Fruit fly (Drosophila melanogaster) whole organism, embryonic: ENCODE measurements around the gene CG9270.

Experiments
- Abd-B ChIP-seq: fragments of 200-800 bp; sonication (Bioruptor generic); optimal IDR thresholded peaks from 2 replicates; lab custom pipeline; 2018; ENCODE audit warnings: missing biosample characterization, mild to moderate bottlenecking, missing genetic modification characterization, moderate library complexity
- Atf3 ChIP-seq: fragments of 200-800 bp; sonication (Bioruptor generic); optimal IDR thresholded peaks from 3 replicates; lab custom pipeline; 2016; ENCODE audit warnings: missing biosample characterization, missing genetic modification characterization
- Atf6 ChIP-seq: fragments of 200-800 bp; sonication (Bioruptor generic); IDR thresholded peaks from 2 replicates; pipeline ENCODE4 v1.3.6; 2022; ENCODE audit warnings: missing biosample characterization, missing genetic modification characterization
- CG10147 ChIP-seq: fragments of 200-800 bp; sonication (Bioruptor generic); optimal IDR thresholded peaks from 2 replicates; lab custom pipeline; 2019; ENCODE audit warnings: missing biosample characterization, mild to moderate bottlenecking, missing genetic modification characterization, moderate library complexity
- CG10274 ChIP-seq: fragments of 200-800 bp; sonication (Bioruptor generic); optimal IDR thresholded peaks from 3 replicates; lab custom pipeline; 2017; ENCODE audit warnings: missing biosample characterization, mild to moderate bottlenecking, missing genetic modification characterization
- CG10543 ChIP-seq: fragments of 200-800 bp; sonication (Bioruptor generic); optimal IDR thresholded peaks from 3 replicates; lab custom pipeline; 2017; ENCODE audit warnings: missing biosample characterization, mild to moderate bottlenecking, missing genetic modification characterization, moderate library complexity
- CG10565 ChIP-seq: fragments of 200-800 bp; sonication (Bioruptor generic); optimal IDR thresholded peaks from 3 replicates; lab custom pipeline; 2016; ENCODE audit warnings: missing biosample characterization, mild to moderate bottlenecking, missing genetic modification characterization
- CG11085 ChIP-seq: fragments of 200-800 bp; sonication (Bioruptor generic); IDR thresholded peaks from 2 replicates; pipeline ENCODE4 v1.3.6; 2022; ENCODE audit warnings: missing biosample characterization, missing genetic modification characterization
- CG11456 ChIP-seq: fragments of 200-800 bp; sonication (Bioruptor generic); IDR thresholded peaks from 3 replicates; pipeline ENCODE4 v1.3.6; 2022; ENCODE audit warnings: missing biosample characterization, missing genetic modification characterization
- CG11723 ChIP-seq: fragments of 200-800 bp; sonication (Bioruptor generic); optimal IDR thresholded peaks from 2 replicates; lab custom pipeline; 2017; ENCODE audit warnings: missing biosample characterization, mild to moderate bottlenecking, missing genetic modification characterization
- CG12219 ChIP-seq: fragments of 200-800 bp; sonication (Bioruptor generic); optimal IDR thresholded peaks from 3 replicates; lab custom pipeline; 2018; ENCODE audit warnings: missing biosample characterization, mild to moderate bottlenecking, missing genetic modification characterization
- CG13624 ChIP-seq: fragments of 200-800 bp; sonication (Bioruptor generic); optimal IDR thresholded peaks from 2 replicates; lab custom pipeline; 2016; ENCODE audit warnings: missing biosample characterization, missing genetic modification characterization
- CG13894 ChIP-seq: fragments of 200-800 bp; sonication (Bioruptor generic); optimal IDR thresholded peaks from 3 replicates; lab custom pipeline; 2018; ENCODE audit warnings: missing biosample characterization, mild to moderate bottlenecking, missing genetic modification characterization, moderate library complexity
- CG14014 ChIP-seq: fragments of 200-800 bp; sonication (Bioruptor generic); IDR thresholded peaks from 2 replicates; pipeline ENCODE4 v1.3.6; 2022; ENCODE audit warnings: missing biosample characterization, missing genetic modification characterization
- CG15269 ChIP-seq: fragments of 200-800 bp; sonication (Bioruptor generic); optimal IDR thresholded peaks from 2 replicates; lab custom pipeline; 2018; ENCODE audit warnings: missing biosample characterization, mild to moderate bottlenecking, missing genetic modification characterization, moderate library complexity
- CG16863 ChIP-seq: fragments of 200-800 bp; sonication (Bioruptor generic); optimal IDR thresholded peaks from 3 replicates; lab custom pipeline; 2016; ENCODE audit warnings: missing biosample characterization, missing genetic modification characterization
- CG18011 ChIP-seq: fragments of 200-800 bp; sonication (Bioruptor generic); optimal IDR thresholded peaks from 2 replicates; lab custom pipeline; 2017; ENCODE audit warnings: missing biosample characterization, missing genetic modification characterization, mild to moderate bottlenecking, moderate library complexity, missing genotype
- CG18262 ChIP-seq: fragments of 200-800 bp; optimal IDR thresholded peaks from 3 replicates; lab custom pipeline; 2019; ENCODE audit warnings: missing biosample characterization, mild to moderate bottlenecking, missing genetic modification characterization, moderate library complexity
- CG18619 ChIP-seq: fragments of 200-800 bp; sonication (Bioruptor generic); optimal IDR thresholded peaks from 3 replicates; lab custom pipeline; 2017; ENCODE audit warnings: missing biosample characterization, mild to moderate bottlenecking, missing genetic modification characterization
- CG4328 ChIP-seq: fragments of 200-800 bp; sonication (Bioruptor generic); optimal IDR thresholded peaks from 3 replicates; lab custom pipeline; 2017; ENCODE audit warnings: missing biosample characterization, missing genetic modification reagents, missing genetic modification characterization
- CG4707 ChIP-seq: fragments of 200-800 bp; sonication (Bioruptor generic); optimal IDR thresholded peaks from 2 replicates; lab custom pipeline; 2018; ENCODE audit warnings: missing biosample characterization, mild to moderate bottlenecking, missing genetic modification characterization, moderate library complexity
- CG5245 ChIP-seq: fragments of 200-800 bp; sonication (Bioruptor generic); optimal IDR thresholded peaks from 3 replicates; lab custom pipeline; 2016; ENCODE audit warnings: missing biosample characterization, missing genetic modification characterization
- CG6765 ChIP-seq: fragments of 200-800 bp; sonication (Bioruptor generic); optimal IDR thresholded peaks from 3 replicates; lab custom pipeline; 2017; ENCODE audit warnings: missing biosample characterization, mild to moderate bottlenecking, missing genetic modification characterization
- CG6791 ChIP-seq: fragments of 200-800 bp; sonication (Bioruptor generic); IDR thresholded peaks from 3 replicates; pipeline ENCODE4 v1.3.6; 2022; ENCODE audit warnings: missing biosample characterization, missing genetic modification characterization; ENCODE audit not compliant: partially characterized antibody
- CG7271 ChIP-seq: fragments of 200-800 bp; sonication (Bioruptor generic); optimal IDR thresholded peaks from 2 replicates; lab custom pipeline; 2018; ENCODE audit warnings: missing biosample characterization, mild to moderate bottlenecking, missing genetic modification characterization, moderate library complexity
- CG7372 ChIP-seq: fragments of 200-800 bp; sonication (Bioruptor generic); IDR thresholded peaks from 2 replicates; pipeline ENCODE4 v1.3.6; 2022; ENCODE audit warnings: missing biosample characterization, missing genetic modification characterization
- CG7928 ChIP-seq: fragments of 200-800 bp; sonication (Bioruptor generic); optimal IDR thresholded peaks from 2 replicates; lab custom pipeline; 2017; ENCODE audit warnings: missing biosample characterization, mild to moderate bottlenecking, missing genetic modification characterization
- CG9215 ChIP-seq: fragments of 200-800 bp; sonication (Bioruptor generic); IDR thresholded peaks from 2 replicates; pipeline ENCODE4 v1.3.6; 2022; ENCODE audit warnings: missing biosample characterization, missing genetic modification characterization
- Dip2 ChIP-seq: fragments of 200-800 bp; sonication (Bioruptor generic); IDR thresholded peaks from 2 replicates; pipeline ENCODE4 v1.3.6; 2022; ENCODE audit warnings: missing biosample characterization, missing genetic modification characterization
- Eip74EF ChIP-seq, 2 experiments: fragments of 200-800 bp in 1 of 2; fragments of >200 bp in 1 of 2; sonication (Bioruptor generic) in 1 of 2; optimal IDR thresholded peaks; 2 replicates each; lab custom pipeline; 2017 to 2019; ENCODE audit warnings: missing biosample characterization in 2 of 2, missing genetic modification characterization in 2 of 2, mild to moderate bottlenecking in 1 of 2, moderate library complexity in 1 of 2
- Ets65A ChIP-seq: fragments of 200-800 bp; sonication (Bioruptor generic); peaks from one replicate; lab custom pipeline; 2016; ENCODE audit warnings: missing biosample characterization, missing genetic modification characterization
- HmgZ ChIP-seq: fragments of 200-800 bp; sonication (Bioruptor generic); optimal IDR thresholded peaks from 2 replicates; lab custom pipeline; 2018; ENCODE audit warnings: missing biosample characterization, mild to moderate bottlenecking, missing genetic modification characterization
- Hr39 ChIP-seq: fragments of >200 bp; optimal IDR thresholded peaks from 2 replicates; lab custom pipeline; 2017
- Lhr ChIP-seq: fragments of 200-800 bp; sonication (Bioruptor generic); optimal IDR thresholded peaks from 3 replicates; lab custom pipeline; 2017; ENCODE audit warnings: mild to moderate bottlenecking, missing biosample characterization, missing genetic modification reagents, missing genetic modification characterization
- NC2β ChIP-seq: fragments of 200-800 bp; sonication (Bioruptor generic); optimal IDR thresholded peaks from 2 replicates; lab custom pipeline; 2016; ENCODE audit warnings: missing biosample characterization, missing genetic modification characterization
- Pdp1 ChIP-seq, 2 experiments: fragments of 200-800 bp; sonication (Bioruptor generic); optimal IDR thresholded peaks; 3 replicates each; lab custom pipeline; 2016; ENCODE audit warnings: missing biosample characterization in 2 of 2, missing genetic modification characterization in 2 of 2, mild to moderate bottlenecking in 1 of 2, moderate library complexity in 1 of 2
- Poxn ChIP-seq: fragments of 200-800 bp; sonication (Bioruptor generic); IDR thresholded peaks from 2 replicates; pipeline ENCODE4 v1.3.6; 2022; ENCODE audit warnings: missing biosample characterization, missing genetic modification characterization
- Taf1 ChIP-seq: fragments of 200-800 bp; sonication (Bioruptor generic); IDR thresholded peaks from 2 replicates; pipeline ENCODE4 v1.3.6; 2022; ENCODE audit warnings: missing biosample characterization, missing genetic modification characterization
- bigmax ChIP-seq: fragments of 200-800 bp; sonication (Bioruptor generic); optimal IDR thresholded peaks from 2 replicates; lab custom pipeline; 2018; ENCODE audit warnings: missing biosample characterization, mild to moderate bottlenecking, missing genetic modification characterization
- cas ChIP-seq: fragments of 200-800 bp; sonication (Bioruptor generic); IDR thresholded peaks from 2 replicates; pipeline ENCODE4 v1.3.6; 2022; ENCODE audit warnings: missing biosample characterization, missing genetic modification characterization
- fd3F ChIP-seq: fragments of 200-800 bp; sonication (Bioruptor generic); optimal IDR thresholded peaks from 2 replicates; lab custom pipeline; 2018; ENCODE audit warnings: missing biosample characterization, mild to moderate bottlenecking, missing genetic modification characterization, moderate library complexity
- hb ChIP-seq: fragments of 200-800 bp; sonication (Bioruptor generic); IDR thresholded peaks from 3 replicates; pipeline ENCODE4 v1.3.6; 2022; ENCODE audit warnings: missing biosample characterization, missing genetic modification characterization; ENCODE audit not compliant: partially characterized antibody
- jigr1 ChIP-seq: fragments of 200-800 bp; sonication (Bioruptor generic); IDR thresholded peaks from 3 replicates; pipeline ENCODE4 v1.3.6; 2022; ENCODE audit warnings: missing biosample characterization, missing genetic modification characterization
- kah ChIP-seq: fragments of 200-800 bp; sonication (Bioruptor generic); optimal IDR thresholded peaks from 2 replicates; lab custom pipeline; 2018; ENCODE audit warnings: missing biosample characterization, mild to moderate bottlenecking, missing genetic modification characterization
- ken ChIP-seq: fragments of 200-800 bp; sonication (Bioruptor generic); IDR thresholded peaks from 3 replicates; pipeline ENCODE4 v1.3.6; 2022; ENCODE audit warnings: missing biosample characterization, missing genetic modification characterization
- lbe ChIP-seq: fragments of 200-800 bp; sonication (Bioruptor generic); optimal IDR thresholded peaks from 2 replicates; lab custom pipeline; 2016; ENCODE audit warnings: missing biosample characterization, mild to moderate bottlenecking, missing genetic modification characterization
- oc ChIP-seq: fragments of 200-800 bp; sonication (Bioruptor generic); optimal IDR thresholded peaks from 2 replicates; lab custom pipeline; 2018; ENCODE audit warnings: missing biosample characterization, mild to moderate bottlenecking, missing genetic modification characterization, moderate library complexity
- org-1 ChIP-seq: fragments of 200-800 bp; sonication (Bioruptor generic); optimal IDR thresholded peaks from 2 replicates; lab custom pipeline; 2017; ENCODE audit warnings: missing biosample characterization, missing genetic modification characterization
- rib ChIP-seq: fragments of 200-800 bp; sonication (Bioruptor generic); IDR thresholded peaks from 2 replicates; pipeline ENCODE4 v1.3.6; 2022; ENCODE audit warnings: missing biosample characterization, missing genetic modification characterization
- sens ChIP-seq: fragments of 200-800 bp; sonication (Bioruptor generic); peaks from one replicate; lab custom pipeline; 2016; ENCODE audit warnings: missing biosample characterization, missing genetic modification characterization

The CG9270 gene

dm6 chr2L:20896681-20897341 is 37.1 kb downstream of the CG9270 start (continued):
- TF ChIP-seq CG13894 (no peak), Dip2 (GFP tag; lab: Robert Waterston, UW) (no peak), Pdp1 (GFP tag; optimal IDR thresholded peaks at IDR 0.05; lab: Kevin White, UChicago) (no peak), CG4328 (GFP tag; lab: Kevin White, UChicago) (peak; percentile 61), cas (GFP tag; lab: Robert Waterston, UW) (no peak), CG11456 (GFP tag; lab: Robert Waterston, UW) (no peak), fd3F (GFP tag; lab: Kevin White, UChicago) (no peak), Eip74EF (GFP tag; optimal IDR thresholded peaks at IDR 0.05; lab: Kevin White, UChicago) (peak in 1 of 2 experiments; percentile 42), lbe (GFP tag; lab: Kevin White, UChicago) (no peak), CG5245 (GFP tag; lab: Kevin White, UChicago) (no peak), Hr39 (lab: Kevin White, UChicago) (no peak), ken (GFP tag; lab: Robert Waterston, UW) (0 out of 3 replicates have a peak, but pooled peaks have one; percentile 5), CG9215 (GFP tag; lab: Robert Waterston, UW) (no peak), rib (no peak), bigmax (GFP tag; lab: Kevin White, UChicago) (peak; percentile 33), jigr1 (GFP tag; lab: Robert Waterston, UW) (no peak), CG14014 (GFP tag; lab: Robert Waterston, UW) (peak; percentile 68; the same call in 1 of the 2 replicates), CG10147 (GFP tag; lab: Kevin White, UChicago) (no peak), HmgZ (tag; lab: Kevin White, UChicago) (no peak), CG10274 (GFP tag; lab: Kevin White, UChicago) (no peak), kah (peak; percentile 62), org-1 (GFP tag; lab: Kevin White, UChicago) (no peak), CG10543 (GFP tag; lab: Kevin White, UChicago) (peak; percentile 40), CG13624 (GFP tag; lab: Kevin White, UChicago) (no peak), sens (GFP tag; lab: Kevin White, UChicago) (peak; percentile 88), Lhr (peak; percentile 63), CG4707 (GFP tag; lab: Kevin White, UChicago) (peak; percentile 89), CG6791 (GFP tag; lab: Robert Waterston, UW) (no peak), CG12219 (GFP tag; lab: Kevin White, UChicago) (peak; percentile 31), oc (peak; percentile 56), Abd-B (GFP tag; lab: Kevin White, UChicago) (no peak), CG18011 (no peak), NC2β (GFP tag; lab: Kevin White, UChicago) (no peak), CG7271 (tag; lab: Kevin White, UChicago) (no peak), CG11085 (GFP tag; lab: Robert Waterston, UW) (no peak), CG15269 (tag; lab: Kevin White, UChicago) (peak; percentile 32), CG10565 (GFP tag; lab: Kevin White, UChicago) (no peak), CG7372 (GFP tag; lab: Robert Waterston, UW) (no peak), Poxn (GFP tag; lab: Robert Waterston, UW) (no peak), CG7928 (no peak), CG11723 (GFP tag; lab: Kevin White, UChicago) (peak; percentile 43), CG18262 (peak; percentile 35), Atf3 (GFP tag; lab: Kevin White, UChicago) (no peak), Taf1 (GFP tag; lab: Robert Waterston, UW) (no peak), CG16863 (GFP tag; lab: Kevin White, UChicago) (no peak), Ets65A (no peak), hb (GFP tag; lab: Robert Waterston, UW) (no peak), Atf6 (peak; percentile 42; the same call in 1 of the 2 replicates), CG18619 (GFP tag; lab: Kevin White, UChicago) (peak; percentile 42), CG6765 (GFP tag; lab: Kevin White, UChicago) (no peak)
